Fruit fly (Drosophila melanogaster) whole organism, embryonic: Measurements from ENCODE around the gene Obp73a.

Experiments
- Atf6 ChIP-seq: fragments of 200-800 bp; sonication (Bioruptor generic); IDR thresholded peaks from 2 replicates; pipeline ENCODE4 v1.3.6; 2022; ENCODE audit warnings: missing biosample characterization, missing genetic modification characterization
- CG10274 ChIP-seq: fragments of 200-800 bp; sonication (Bioruptor generic); optimal IDR thresholded peaks from 3 replicates; lab custom pipeline; 2017; ENCODE audit warnings: missing biosample characterization, mild to moderate bottlenecking, missing genetic modification characterization
- CG11504 ChIP-seq: fragments of 200-800 bp; sonication (Bioruptor generic); optimal IDR thresholded peaks from 3 replicates; lab custom pipeline; 2019; ENCODE audit warnings: missing biosample characterization, mild to moderate bottlenecking, missing genetic modification characterization, moderate library complexity
- CG12236 ChIP-seq: fragments of 200-800 bp; sonication (Bioruptor generic); optimal IDR thresholded peaks from 2 replicates; lab custom pipeline; 2016; ENCODE audit warnings: missing biosample characterization, missing genetic modification characterization
- CG13123 ChIP-seq: fragments of 200-800 bp; sonication (Bioruptor generic); optimal IDR thresholded peaks from 2 replicates; lab custom pipeline; 2016; ENCODE audit warnings: missing biosample characterization, missing genetic modification characterization
- CG16863 ChIP-seq: fragments of 200-800 bp; sonication (Bioruptor generic); optimal IDR thresholded peaks from 3 replicates; lab custom pipeline; 2016; ENCODE audit warnings: missing biosample characterization, missing genetic modification characterization
- CG2116 ChIP-seq: fragments of 200-800 bp; sonication (Bioruptor generic); optimal IDR thresholded peaks from 3 replicates; lab custom pipeline; 2018; ENCODE audit warnings: missing biosample characterization, mild to moderate bottlenecking, missing genetic modification characterization
- CG2199 ChIP-seq: fragments of 200-800 bp; sonication (Bioruptor generic); IDR thresholded peaks from 3 replicates; pipeline ENCODE4 v1.3.6; 2022; ENCODE audit warnings: missing biosample characterization, missing genetic modification characterization
- CG2889 ChIP-seq: fragments of 200-800 bp; sonication (Bioruptor generic); IDR thresholded peaks from 3 replicates; pipeline ENCODE4 v1.3.6; 2022; ENCODE audit warnings: missing biosample characterization, missing genetic modification characterization
- CG31441 ChIP-seq: fragments of 200-800 bp; sonication (Bioruptor generic); IDR thresholded peaks from 2 replicates; pipeline ENCODE4 v1.3.6; 2022; ENCODE audit warnings: missing biosample characterization, missing genetic modification characterization
- CG32532 ChIP-seq: fragments of 200-800 bp; sonication (Bioruptor generic); IDR thresholded peaks from 2 replicates; pipeline ENCODE4 v1.3.6; 2022; ENCODE audit warnings: missing biosample characterization, missing genetic modification characterization
- CG42726 ChIP-seq: fragments of 200-800 bp; sonication (Bioruptor generic); IDR thresholded peaks from 2 replicates; pipeline ENCODE4 v1.3.6; 2022; ENCODE audit warnings: missing biosample characterization, missing genetic modification characterization; ENCODE audit not compliant: partially characterized antibody
- CG4424 ChIP-seq: fragments of 200-800 bp; sonication (Bioruptor generic); optimal IDR thresholded peaks from 3 replicates; lab custom pipeline; 2016; ENCODE audit warnings: missing biosample characterization, missing genetic modification characterization
- CG7357 ChIP-seq: fragments of 200-800 bp; sonication (Bioruptor generic); IDR thresholded peaks from 3 replicates; pipeline ENCODE4 v1.3.6; 2022; ENCODE audit warnings: missing biosample characterization, missing genetic modification characterization
- CG8388 ChIP-seq: fragments of 200-800 bp; sonication (Bioruptor generic); optimal IDR thresholded peaks from 2 replicates; lab custom pipeline; 2019; ENCODE audit warnings: missing biosample characterization, mild to moderate bottlenecking, missing genetic modification characterization, moderate library complexity
- CG9437 ChIP-seq: fragments of 200-800 bp; sonication (Bioruptor generic); optimal IDR thresholded peaks from 2 replicates; lab custom pipeline; 2018; ENCODE audit warnings: missing biosample characterization, mild to moderate bottlenecking, missing genetic modification characterization
- Dip3 ChIP-seq: fragments of 200-800 bp; sonication (Bioruptor generic); optimal IDR thresholded peaks from 3 replicates; lab custom pipeline; 2016; ENCODE audit warnings: missing biosample characterization, missing genetic modification characterization
- HLH3B ChIP-seq: fragments of 200-800 bp; sonication (Bioruptor generic); IDR thresholded peaks from 2 replicates; pipeline ENCODE4 v1.3.6; 2022; ENCODE audit warnings: missing biosample characterization, missing genetic modification characterization
- HLH4C ChIP-seq: fragments of 200-800 bp; sonication (Bioruptor generic); IDR thresholded peaks from 3 replicates; pipeline ENCODE4 v1.3.6; 2022; ENCODE audit warnings: missing biosample characterization, missing genetic modification characterization; ENCODE audit not compliant: partially characterized antibody
- Hmx ChIP-seq: fragments of 200-800 bp; sonication (Bioruptor generic); optimal IDR thresholded peaks from 2 replicates; lab custom pipeline; 2016; ENCODE audit warnings: missing biosample characterization, missing genetic modification characterization
- MTF-1 ChIP-seq: fragments of 200-800 bp; sonication (Bioruptor generic); optimal IDR thresholded peaks from 2 replicates; lab custom pipeline; 2018; ENCODE audit warnings: missing biosample characterization, mild to moderate bottlenecking, missing genetic modification characterization, borderline replicate concordance
- NC2β ChIP-seq: fragments of 200-800 bp; sonication (Bioruptor generic); optimal IDR thresholded peaks from 2 replicates; lab custom pipeline; 2016; ENCODE audit warnings: missing biosample characterization, missing genetic modification characterization
- Ssrp ChIP-seq: fragments of 200-800 bp; sonication (Bioruptor generic); optimal IDR thresholded peaks from 2 replicates; lab custom pipeline; 2018; ENCODE audit warnings: missing biosample characterization, mild to moderate bottlenecking, missing genetic modification characterization, moderate library complexity
- Xbp1 ChIP-seq: fragments of 200-800 bp; sonication (Bioruptor generic); optimal IDR thresholded peaks from 3 replicates; lab custom pipeline; 2016; ENCODE audit warnings: missing biosample characterization, mild to moderate bottlenecking, missing genetic modification characterization
- ab ChIP-seq: fragments of 200-800 bp; sonication (Bioruptor generic); optimal IDR thresholded peaks from 2 replicates; lab custom pipeline; 2016; ENCODE audit warnings: missing biosample characterization, missing genetic modification characterization
- bigmax ChIP-seq: fragments of 200-800 bp; sonication (Bioruptor generic); optimal IDR thresholded peaks from 2 replicates; lab custom pipeline; 2018; ENCODE audit warnings: missing biosample characterization, mild to moderate bottlenecking, missing genetic modification characterization
- dpn ChIP-seq, 2 experiments: fragments of 200-800 bp; sonication (Bioruptor generic); optimal IDR thresholded peaks; 3 replicates each; lab custom pipeline; 2016; ENCODE audit warnings: missing biosample characterization in 2 of 2, missing genetic modification characterization in 2 of 2
- fu2 ChIP-seq: fragments of 200-800 bp; sonication (Bioruptor generic); optimal IDR thresholded peaks from 2 replicates; lab custom pipeline; 2016; ENCODE audit warnings: missing biosample characterization, missing genetic modification characterization
- gem ChIP-seq: fragments of 200-800 bp; sonication (Bioruptor generic); optimal IDR thresholded peaks from 2 replicates; lab custom pipeline; 2019; ENCODE audit warnings: missing biosample characterization, mild to moderate bottlenecking, missing genetic modification characterization, moderate library complexity
- gsb-n ChIP-seq: fragments of 200-800 bp; sonication (Bioruptor generic); optimal IDR thresholded peaks from 3 replicates; lab custom pipeline; 2018; ENCODE audit warnings: missing biosample characterization, mild to moderate bottlenecking, missing genetic modification characterization
- ham ChIP-seq: fragments of 200-800 bp; sonication (Bioruptor generic); IDR thresholded peaks from 2 replicates; pipeline ENCODE4 v1.3.6; 2022; ENCODE audit warnings: missing biosample characterization, missing genetic modification characterization
- kah ChIP-seq: fragments of 200-800 bp; sonication (Bioruptor generic); optimal IDR thresholded peaks from 2 replicates; lab custom pipeline; 2018; ENCODE audit warnings: missing biosample characterization, mild to moderate bottlenecking, missing genetic modification characterization
- kay ChIP-seq: fragments of 200-800 bp; sonication (Bioruptor generic); optimal IDR thresholded peaks from 2 replicates; lab custom pipeline; 2016; ENCODE audit warnings: missing biosample characterization, missing genetic modification characterization
- mld ChIP-seq: fragments of 200-800 bp; sonication (Bioruptor generic); IDR thresholded peaks from 3 replicates; pipeline ENCODE4 v1.3.6; 2022; ENCODE audit warnings: missing biosample characterization, missing genetic modification characterization; ENCODE audit not compliant: partially characterized antibody
- nerfin-1 ChIP-seq: fragments of 200-800 bp; sonication (Bioruptor generic); optimal IDR thresholded peaks from 3 replicates; lab custom pipeline; 2019; ENCODE audit warnings: missing biosample characterization, mild to moderate bottlenecking, missing genetic modification characterization, moderate library complexity
- nmo ChIP-seq: fragments of 200-800 bp; sonication (Bioruptor generic); optimal IDR thresholded peaks from 2 replicates; lab custom pipeline; 2018; ENCODE audit warnings: missing biosample characterization, mild to moderate bottlenecking, missing genetic modification characterization, moderate library complexity
- nom ChIP-seq: fragments of 200-800 bp; sonication (Bioruptor generic); optimal IDR thresholded peaks from 2 replicates; lab custom pipeline; 2017; ENCODE audit warnings: missing biosample characterization, missing genetic modification characterization, mild to moderate bottlenecking, moderate library complexity, missing genetic modification reagents
- pan ChIP-seq, 4 experiments: fragments of >200 bp in 3 of 4; fragments of 200-800 bp in 1 of 4; sonication (Bioruptor generic) in 1 of 4; optimal IDR thresholded peaks in 3 of 4; IDR thresholded peaks in 1 of 4; 2 replicates each; pipeline versions ENCODE4 v1.3.6 to Lab custom; 2017 to 2022; ENCODE audit warnings: missing biosample characterization in 2 of 4, missing genetic modification characterization in 2 of 4, mixed read lengths in 1 of 4
- prd ChIP-seq, 3 experiments: fragments of >200 bp in 2 of 3; fragments of 200-800 bp in 1 of 3; sonication (Bioruptor generic) in 1 of 3; optimal IDR thresholded peaks in 2 of 3; IDR thresholded peaks in 1 of 3; 2 replicates in 2 of 3; 3 replicates in 1 of 3; pipeline versions ENCODE4 v1.3.6 to Lab custom; 2017 to 2022; ENCODE audit warnings: missing biosample characterization in 1 of 3, missing genetic modification characterization in 1 of 3
- sens ChIP-seq: fragments of 200-800 bp; sonication (Bioruptor generic); peaks from one replicate; lab custom pipeline; 2016; ENCODE audit warnings: missing biosample characterization, missing genetic modification characterization
- stwl ChIP-seq: fragments of 200-800 bp; sonication (Bioruptor generic); optimal IDR thresholded peaks from 3 replicates; lab custom pipeline; 2018; ENCODE audit warnings: missing biosample characterization, mild to moderate bottlenecking, missing genetic modification characterization, moderate library complexity
- tap ChIP-seq: fragments of 200-800 bp; optimal IDR thresholded peaks from 3 replicates; lab custom pipeline; 2019; ENCODE audit warnings: missing biosample characterization, mild to moderate bottlenecking, missing genetic modification characterization, moderate library complexity
- ttk ChIP-seq: fragments of 200-800 bp; sonication (Bioruptor generic); IDR thresholded peaks from 2 replicates; pipeline ENCODE4 v2.1.2; 2022; ENCODE audit warnings: missing biosample characterization, missing genetic modification characterization
- usp ChIP-seq: fragments of >200 bp; optimal IDR thresholded peaks from 2 replicates; lab custom pipeline; 2017; ENCODE audit warnings: missing biosample characterization, missing genetic modification characterization
- yki ChIP-seq: fragments of >200 bp; optimal IDR thresholded peaks from 3 replicates; lab custom pipeline; 2018

Gene Obp73a

DNA sequence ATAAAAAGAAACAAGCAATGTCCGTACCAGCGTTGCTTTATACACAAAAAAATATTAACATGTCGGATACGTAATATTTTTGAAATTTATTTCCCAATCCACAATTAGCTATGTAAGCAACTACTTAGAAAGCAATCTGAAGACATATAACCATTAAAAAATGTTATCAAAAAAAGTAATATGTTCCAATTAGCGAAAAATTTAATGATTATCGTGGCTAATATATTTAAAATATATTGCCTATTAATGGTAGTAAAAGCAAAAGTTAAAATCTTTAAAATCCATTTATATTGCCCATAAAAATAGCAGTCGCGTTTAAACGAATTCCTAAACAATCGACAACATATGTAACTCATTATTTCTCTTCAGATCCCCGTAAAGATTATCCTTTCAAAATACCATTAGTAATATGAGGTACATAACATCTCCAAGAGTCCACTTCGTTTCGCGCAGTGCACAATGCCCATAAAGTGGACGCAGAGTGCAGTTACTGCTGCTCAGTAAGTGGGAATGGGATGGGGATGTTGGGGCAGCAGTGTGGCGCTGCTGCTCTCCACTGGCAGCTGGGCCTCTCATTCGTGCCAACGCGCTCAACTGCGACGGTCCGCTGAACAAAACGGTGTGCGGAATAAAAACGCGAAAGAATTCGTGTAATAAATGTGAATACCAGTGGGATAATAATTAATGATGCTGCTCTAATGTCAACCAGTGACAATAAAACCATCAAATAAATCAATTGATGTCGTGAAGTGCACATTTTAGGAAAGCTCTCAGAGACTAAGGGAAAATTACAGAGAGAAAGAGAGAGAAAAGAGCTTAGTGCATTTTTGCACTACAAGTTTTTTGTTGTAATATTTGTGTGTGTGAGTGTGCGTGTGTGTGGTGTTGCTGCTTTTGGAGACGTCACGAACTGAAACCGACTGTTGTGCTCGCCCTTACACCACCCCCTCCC, 42.2 kb downstream of the Obp73a start (continued):
- peak; percentile 29; the same call in 1 of the 3 replicates for TF ChIP-seq CG2889

DNA sequence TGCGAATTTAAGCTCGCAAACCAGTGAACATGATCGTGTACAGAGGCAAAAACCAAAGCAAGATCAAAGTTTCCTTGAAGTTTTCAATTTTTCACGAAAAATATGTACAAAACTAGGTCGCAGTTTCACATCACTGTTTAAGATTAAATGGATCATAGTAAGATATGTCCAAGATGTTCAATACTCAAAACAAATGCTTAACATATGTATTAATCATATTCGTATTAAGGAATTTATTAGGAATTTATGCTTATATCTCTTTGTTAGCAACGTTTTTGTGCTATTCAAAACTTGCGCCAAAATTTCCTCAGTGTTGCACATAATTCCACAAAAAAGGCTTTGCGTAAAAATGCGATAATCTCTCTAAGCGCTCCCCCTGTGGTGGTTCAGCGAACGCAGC, 43.2 kb downstream of the Obp73a start:
- TF ChIP-seq CG8388, result no peak
- TF ChIP-seq pan (optimal IDR thresholded peaks at IDR 0.05; lab: Kevin White, UChicago), result no peak
- peak in 1 of 2 experiments; percentile 10 for TF ChIP-seq pan (GFP tag; optimal IDR thresholded peaks at IDR 0.05 in 1 of 2, IDR thresholded peaks at IDR 0.05 in 1 of 2)
- no peak for TF ChIP-seq tap
- TF ChIP-seq CG10274 (GFP tag; lab: Kevin White, UChicago), result no peak
- no peak for TF ChIP-seq CG11504

- TF ChIP-seq usp (no peak), NC2β (no peak), CG16863 (GFP tag; lab: Kevin White, UChicago) (no peak), Ssrp (no peak), HLH3B (GFP tag; lab: Robert Waterston, UW) (no peak), dpn (GFP tag; optimal IDR thresholded peaks at IDR 0.05; lab: Kevin White, UChicago) (no peak), gsb-n (tag; lab: Kevin White, UChicago) (no peak), ham (GFP tag; lab: Robert Waterston, UW) (no peak), nom (GFP tag; lab: Kevin White, UChicago) (no peak), gem (tag; lab: Kevin White, UChicago) (no peak), ab (no peak), CG31441 (no peak), nerfin-1 (tag; lab: Kevin White, UChicago) (no peak), prd (optimal IDR thresholded peaks at IDR 0.05; lab: Kevin White, UChicago) (no peak), prd (GFP tag; IDR thresholded peaks at IDR 0.05; lab: Robert Waterston, UW) (no peak), CG4424 (GFP tag; lab: Kevin White, UChicago) (no peak), CG2116 (GFP tag; lab: Kevin White, UChicago) (no peak), Xbp1 (GFP tag; lab: Kevin White, UChicago) (no peak), HLH4C (no peak)
Observed at dm6 chr3L:16988526-16988925, 44.4 kb downstream of the Obp73a start.

DNA sequence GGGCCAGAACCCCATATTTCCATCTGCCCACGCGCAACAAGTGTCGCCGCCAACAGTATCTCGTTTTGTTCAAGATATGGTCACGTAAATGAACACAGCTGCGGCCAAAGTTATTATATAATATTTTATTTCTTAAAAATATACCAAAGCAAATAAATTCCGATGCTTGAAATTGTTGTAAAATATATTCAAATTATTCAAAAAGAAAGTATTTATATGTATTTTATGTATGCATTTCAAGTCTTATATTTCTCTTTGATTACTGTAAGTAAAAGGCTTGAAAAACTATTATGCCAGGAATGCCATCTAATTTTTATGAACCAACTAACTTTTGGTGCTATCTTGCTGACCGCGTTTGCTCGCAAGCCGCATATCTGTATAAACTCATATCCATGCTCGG, 45.0 kb downstream of the Obp73a start:
- TF ChIP-seq fu2 (GFP tag; lab: Kevin White, UChicago) (no peak), CG9437 (peak; percentile 60), ttk (GFP tag; lab: Robert Waterston, UW) (0 out of 2 replicates have a peak, but pooled peaks have one; percentile 18), stwl (tag; lab: Kevin White, UChicago) (no peak), MTF-1 (GFP tag; lab: Kevin White, UChicago) (no peak), kah (GFP tag; lab: Kevin White, UChicago) (no peak), Dip3 (GFP tag; lab: Kevin White, UChicago) (no peak), CG42726 (GFP tag; lab: Robert Waterston, UW) (no peak), sens (GFP tag; lab: Kevin White, UChicago) (peak; percentile 71), CG13123 (no peak), nmo (GFP tag; lab: Kevin White, UChicago) (peak; percentile 48), Hmx (GFP tag; lab: Kevin White, UChicago) (no peak), CG7357 (GFP tag; lab: Robert Waterston, UW) (no peak), yki (lab: Kevin White, UChicago) (no peak), CG12236 (GFP tag; lab: Kevin White, UChicago) (no peak), mld (GFP tag; lab: Robert Waterston, UW) (no peak), CG32532 (GFP tag; lab: Robert Waterston, UW) (no peak; the same call in 1 of the 2 replicates), CG2199 (no peak), bigmax (GFP tag; lab: Kevin White, UChicago) (no peak), Atf6 (GFP tag; lab: Robert Waterston, UW) (peak; percentile 33; the same call in 1 of the 2 replicates), kay (GFP tag; lab: Kevin White, UChicago) (no peak)
